Worm (Caenorhabditis elegans) whole organism, L4 larva: ENCODE data around the gene catp-4.

Experiments used
- F49E8.2 ChIP-seq: sonication (generic microtip); optimal IDR thresholded peaks from 2 replicates; lab custom pipeline; 2016; ENCODE audit warnings: missing compliant biosample characterization, mild to moderate bottlenecking, missing genetic modification characterization, borderline replicate concordance
- Y105C5A.15 ChIP-seq: fragments of 200-800 bp; sonication (Bioruptor generic); IDR thresholded peaks from 2 replicates; pipeline ENCODE4 v1.3.6; 2022; ENCODE audit warnings: missing genetic modification characterization, missing compliant biosample characterization
- daf-8 ChIP-seq: fragments of 200-800 bp; sonication (Bioruptor generic); IDR thresholded peaks from 2 replicates; pipeline ENCODE4 v1.3.6; 2022; ENCODE audit warnings: missing genetic modification characterization, missing compliant biosample characterization
- duxl-1 ChIP-seq: sonication (generic microtip); optimal IDR thresholded peaks from 2 replicates; lab custom pipeline; 2016; ENCODE audit warnings: mild to moderate bottlenecking, missing genetic modification characterization, moderate library complexity, missing compliant biosample characterization; ENCODE audit not compliant: poor library complexity
- fos-1 ChIP-seq: fragments of 150-350 bp; optimal IDR thresholded peaks from 2 replicates; lab custom pipeline; 2014; ENCODE audit warnings: missing biosample characterization, missing genetic modification characterization
- lin-39 ChIP-seq: fragments of 150-350 bp; optimal IDR thresholded peaks from 2 replicates; lab custom pipeline; 2014; ENCODE audit warnings: missing biosample characterization, missing genetic modification reagents, missing genetic modification characterization
- mxl-2 ChIP-seq: fragments of 200-800 bp; sonication (Bioruptor generic); conservative IDR thresholded peaks from 2 replicates; pipeline ENCODE4 v1.3.6; 2022; ENCODE audit warnings: missing genetic modification reagents, missing genetic modification characterization, missing compliant biosample characterization
- nhr-237 ChIP-seq: sonication (generic microtip); optimal IDR thresholded peaks from 2 replicates; lab custom pipeline; 2017; ENCODE audit warnings: missing biosample characterization, missing genetic modification characterization
- nhr-76 ChIP-seq: fragments of 150-350 bp; optimal IDR thresholded peaks from 2 replicates; lab custom pipeline; 2014; ENCODE audit warnings: missing biosample characterization, missing genetic modification characterization
- nhr-77 ChIP-seq: fragments of 150-350 bp; optimal IDR thresholded peaks from 2 replicates; lab custom pipeline; 2014; ENCODE audit warnings: missing biosample characterization, missing genetic modification characterization
- pha-4 ChIP-seq, 2 experiments: fragments of 150-350 bp in 1 of 2; fragments of 200-800 bp in 1 of 2; sonication (Bioruptor generic) in 1 of 2; IDR thresholded peaks in 1 of 2; optimal IDR thresholded peaks in 1 of 2; 2 replicates each; pipeline versions ENCODE4 v1.3.6 to Lab custom; 2014 to 2022; ENCODE audit warnings: missing genetic modification characterization in 2 of 2, missing genetic modification reagents in 2 of 2, missing biosample characterization in 1 of 2, missing compliant biosample characterization in 1 of 2
- sdz-12 ChIP-seq: fragments of 200-800 bp; sonication (Bioruptor generic); optimal IDR thresholded peaks from 2 replicates; lab custom pipeline; 2018; ENCODE audit warnings: mild to moderate bottlenecking, missing genetic modification characterization, missing compliant biosample characterization
- snpc-4 ChIP-seq: fragments of 150-350 bp; optimal IDR thresholded peaks from 2 replicates; lab custom pipeline; 2014; ENCODE audit warnings: missing biosample characterization, missing genetic modification characterization
- vab-7 ChIP-seq: fragments of 200-800 bp; sonication (Bioruptor generic); IDR thresholded peaks from 2 replicates; pipeline ENCODE4 v1.3.6; 2022; ENCODE audit warnings: missing genetic modification reagents, missing genetic modification characterization, missing compliant biosample characterization

ce11 chrII:14567811-14568210 is 25.6 kb upstream of the catp-4 start:
- TF ChIP-seq fos-1 (tag; lab: Kevin White, UChicago) (no peak), nhr-237 (tag; lab: Kevin White, UChicago) (no peak), nhr-76 (tag; lab: Kevin White, UChicago) (no peak), Y105C5A.15 (no peak), pha-4 (GFP tag; IDR thresholded peaks at IDR 0.05; lab: Robert Waterston, UW) (no peak), pha-4 (tag; optimal IDR thresholded peaks at IDR 0.05; lab: Kevin White, UChicago) (no peak), duxl-1 (tag; lab: Kevin White, UChicago) (no peak), lin-39 (no peak), sdz-12 (GFP tag; lab: Kevin White, UChicago) (no peak), vab-7 (GFP tag; lab: Robert Waterston, UW) (no peak), F49E8.2 (tag; lab: Kevin White, UChicago) (no peak), daf-8 (GFP tag; lab: Robert Waterston, UW) (no peak), mxl-2 (GFP tag; lab: Robert Waterston, UW) (no peak), snpc-4 (tag; lab: Kevin White, UChicago) (no peak), nhr-77 (tag; lab: Kevin White, UChicago) (no peak)
